Worm (Caenorhabditis elegans): ENCODE measurements around the gene fbxb-19.

ce11 chrII:1679081-1679480 is 9.9 kb downstream of the fbxb-19 start, which contains the start of gene irld-36:
- no peak for TF ChIP-seq snpc-4 (tag; optimal IDR thresholded peaks at IDR 0.05)
- TF ChIP-seq eor-1 (tag; optimal IDR thresholded peaks at IDR 0.05) = no peak
- TF ChIP-seq nhr-28 (tag; optimal IDR thresholded peaks at IDR 0.05) = no peak
- no peak for TF ChIP-seq ztf-11 (tag; optimal IDR thresholded peaks at IDR 0.05)
- TF ChIP-seq ama-1 (optimal IDR thresholded peaks at IDR 0.05) = no peak
